Fruit fly (Drosophila melanogaster) whole organism, prepupa: ENCODE data around the gene bam.

ENCODE experiments used
- CG10669 ChIP-seq: fragments of 200-800 bp; sonication (Bioruptor generic); optimal IDR thresholded peaks from 3 replicates; lab custom pipeline; 2018; ENCODE audit warnings: missing biosample characterization, mild to moderate bottlenecking, missing genetic modification characterization, moderate library complexity
- CG11294 ChIP-seq: fragments of 200-800 bp; sonication (Bioruptor generic); IDR thresholded peaks from 2 replicates; pipeline ENCODE4 v1.3.6; 2022; ENCODE audit warnings: missing biosample characterization, missing genetic modification characterization
- CG11762 ChIP-seq: fragments of 200-800 bp; sonication (Bioruptor generic); optimal IDR thresholded peaks from 3 replicates; lab custom pipeline; 2016; ENCODE audit warnings: missing biosample characterization, missing genetic modification characterization; ENCODE audit not compliant: insufficient read depth
- CG11902 ChIP-seq: fragments of 200-800 bp; sonication (Bioruptor generic); optimal IDR thresholded peaks from 3 replicates; lab custom pipeline; 2016; ENCODE audit warnings: missing biosample characterization, missing genetic modification characterization
- CG15336 ChIP-seq: fragments of 200-800 bp; sonication (Bioruptor generic); IDR thresholded peaks from 2 replicates; pipeline ENCODE4 v1.3.6; 2022; ENCODE audit warnings: missing biosample characterization, missing genetic modification characterization
- CG1621 ChIP-seq: fragments of 200-800 bp; sonication (Bioruptor generic); optimal IDR thresholded peaks from 3 replicates; lab custom pipeline; 2018; ENCODE audit warnings: missing biosample characterization, mild to moderate bottlenecking, missing genetic modification characterization
- CG3032 ChIP-seq: fragments of 200-800 bp; optimal IDR thresholded peaks from 2 replicates; lab custom pipeline; 2019; ENCODE audit warnings: missing biosample characterization, mild to moderate bottlenecking, missing genetic modification characterization, moderate library complexity
- CG31627 ChIP-seq: fragments of 200-800 bp; sonication (Bioruptor generic); optimal IDR thresholded peaks from 3 replicates; lab custom pipeline; 2016; ENCODE audit warnings: missing biosample characterization, missing genetic modification characterization
- CG34406 ChIP-seq: fragments of 200-800 bp; sonication (Bioruptor generic); optimal IDR thresholded peaks from 3 replicates; lab custom pipeline; 2016; ENCODE audit warnings: missing biosample characterization, missing genetic modification characterization
- CG3919 ChIP-seq: fragments of 200-800 bp; sonication (Bioruptor generic); optimal IDR thresholded peaks from 3 replicates; lab custom pipeline; 2016; ENCODE audit warnings: missing biosample characterization, missing genetic modification characterization
- CG4318 ChIP-seq: fragments of 200-800 bp; sonication (Bioruptor generic); optimal IDR thresholded peaks from 3 replicates; lab custom pipeline; 2017; ENCODE audit warnings: missing biosample characterization, mild to moderate bottlenecking, missing genetic modification characterization
- CG6163 ChIP-seq: fragments of 200-800 bp; sonication (Bioruptor generic); IDR thresholded peaks from 3 replicates; pipeline ENCODE4 v1.3.6; 2022; ENCODE audit warnings: missing biosample characterization, missing genetic modification characterization
- CG6792 ChIP-seq: fragments of 200-800 bp; sonication (Bioruptor generic); optimal IDR thresholded peaks from 3 replicates; lab custom pipeline; 2016; ENCODE audit warnings: missing biosample characterization, missing genetic modification characterization
- CG6808 ChIP-seq: fragments of 200-800 bp; sonication (Bioruptor generic); optimal IDR thresholded peaks from 3 replicates; lab custom pipeline; 2017; ENCODE audit warnings: missing biosample characterization, missing genetic modification characterization, mild to moderate bottlenecking, moderate library complexity, missing genetic modification reagents
- CG6854 ChIP-seq: fragments of 200-800 bp; sonication (Bioruptor generic); optimal IDR thresholded peaks from 2 replicates; lab custom pipeline; 2017; ENCODE audit warnings: missing biosample characterization, mild to moderate bottlenecking, missing genetic modification characterization
- CG7368 ChIP-seq: fragments of 200-800 bp; sonication (Bioruptor generic); optimal IDR thresholded peaks from 3 replicates; lab custom pipeline; 2016; ENCODE audit warnings: missing biosample characterization, missing genetic modification characterization
- CG8119 ChIP-seq: fragments of 200-800 bp; sonication (Bioruptor generic); IDR thresholded peaks from 3 replicates; pipeline ENCODE4 v1.3.6; 2022; ENCODE audit warnings: missing biosample characterization, missing genetic modification characterization
- CG8319 ChIP-seq: fragments of 200-800 bp; sonication (Bioruptor generic); optimal IDR thresholded peaks from 3 replicates; lab custom pipeline; 2016; ENCODE audit warnings: missing biosample characterization, missing genetic modification characterization
- CG9139 ChIP-seq: fragments of 200-800 bp; sonication (Bioruptor generic); optimal IDR thresholded peaks from 3 replicates; lab custom pipeline; 2017; ENCODE audit warnings: missing biosample characterization, mild to moderate bottlenecking, missing genetic modification characterization
- Eip78C ChIP-seq: fragments of 200-800 bp; sonication (Bioruptor generic); peaks from one replicate; lab custom pipeline; 2016; ENCODE audit warnings: missing biosample characterization, missing genetic modification characterization
- Eip93F ChIP-seq: fragments of 200-800 bp; sonication (Bioruptor generic); optimal IDR thresholded peaks from 2 replicates; lab custom pipeline; 2016; ENCODE audit warnings: missing biosample characterization, mild to moderate bottlenecking, missing genetic modification characterization
- Ets21C ChIP-seq: fragments of 200-800 bp; sonication (Bioruptor generic); optimal IDR thresholded peaks from 3 replicates; lab custom pipeline; 2016; ENCODE audit warnings: missing biosample characterization, missing genetic modification characterization
- Ets96B ChIP-seq: fragments of 200-800 bp; optimal IDR thresholded peaks from 2 replicates; lab custom pipeline; 2019; ENCODE audit warnings: missing biosample characterization, mild to moderate bottlenecking, missing genetic modification characterization, moderate library complexity
- Gug ChIP-seq: fragments of 200-800 bp; sonication (Bioruptor generic); IDR thresholded peaks from 2 replicates; pipeline ENCODE4 v1.3.6; 2022; ENCODE audit warnings: missing biosample characterization, missing genetic modification characterization
- Hr39 ChIP-seq: fragments of 200-800 bp; sonication (Bioruptor generic); optimal IDR thresholded peaks from 2 replicates; lab custom pipeline; 2016; ENCODE audit warnings: missing biosample characterization, missing genetic modification characterization
- Hr4 ChIP-seq: fragments of 200-800 bp; sonication (Bioruptor generic); optimal IDR thresholded peaks from 3 replicates; lab custom pipeline; 2016; ENCODE audit warnings: missing biosample characterization, missing genetic modification characterization
- Met ChIP-seq: fragments of 200-800 bp; sonication (Bioruptor generic); optimal IDR thresholded peaks from 3 replicates; lab custom pipeline; 2016; ENCODE audit warnings: missing biosample characterization, missing genetic modification characterization
- OdsH ChIP-seq: fragments of 200-800 bp; sonication (Bioruptor generic); optimal IDR thresholded peaks from 3 replicates; lab custom pipeline; 2016; ENCODE audit warnings: missing biosample characterization, missing genetic modification characterization
- Sox102F ChIP-seq: fragments of 200-800 bp; sonication (Bioruptor generic); optimal IDR thresholded peaks from 2 replicates; lab custom pipeline; 2016; ENCODE audit warnings: missing biosample characterization, mild to moderate bottlenecking, missing genetic modification characterization
- Sox14 ChIP-seq: fragments of 200-800 bp; sonication (Bioruptor generic); optimal IDR thresholded peaks from 3 replicates; lab custom pipeline; 2016; ENCODE audit warnings: missing biosample characterization, missing genetic modification characterization
- Sox15 ChIP-seq: fragments of 200-800 bp; sonication (Bioruptor generic); optimal IDR thresholded peaks from 3 replicates; lab custom pipeline; 2016; ENCODE audit warnings: missing biosample characterization, missing genetic modification characterization
- achi ChIP-seq: fragments of 200-800 bp; sonication (Bioruptor generic); optimal IDR thresholded peaks from 3 replicates; lab custom pipeline; 2016; ENCODE audit warnings: missing biosample characterization, missing genetic modification characterization
- dac ChIP-seq: fragments of 200-800 bp; sonication (Bioruptor generic); optimal IDR thresholded peaks from 2 replicates; lab custom pipeline; 2017; ENCODE audit warnings: missing biosample characterization, mild to moderate bottlenecking, missing genetic modification characterization
- dsx ChIP-seq: fragments of 200-800 bp; optimal IDR thresholded peaks from 3 replicates; lab custom pipeline; 2019; ENCODE audit warnings: missing biosample characterization, mild to moderate bottlenecking, missing genetic modification characterization, moderate library complexity; ENCODE audit not compliant: poor library complexity, severe bottlenecking
- esn ChIP-seq: fragments of 200-800 bp; sonication (Bioruptor generic); optimal IDR thresholded peaks from 2 replicates; lab custom pipeline; 2016; ENCODE audit warnings: missing biosample characterization, mild to moderate bottlenecking, missing genetic modification characterization, moderate library complexity
- fd59A ChIP-seq: fragments of 200-800 bp; sonication (Bioruptor generic); optimal IDR thresholded peaks from 2 replicates; lab custom pipeline; 2017; ENCODE audit warnings: missing biosample characterization, mild to moderate bottlenecking, missing genetic modification characterization, missing genetic modification reagents
- lz ChIP-seq: fragments of 200-800 bp; sonication (Bioruptor generic); optimal IDR thresholded peaks from 3 replicates; lab custom pipeline; 2016; ENCODE audit warnings: missing biosample characterization, missing genetic modification characterization
- net ChIP-seq: fragments of 200-800 bp; sonication (Bioruptor generic); optimal IDR thresholded peaks from 3 replicates; lab custom pipeline; 2016; ENCODE audit warnings: missing biosample characterization, missing genetic modification characterization
- salr ChIP-seq, 2 experiments: fragments of 200-800 bp; sonication (Bioruptor generic); optimal IDR thresholded peaks; 3 replicates each; lab custom pipeline; 2016 to 2018; ENCODE audit warnings: missing biosample characterization in 2 of 2, missing genetic modification characterization in 2 of 2, mild to moderate bottlenecking in 1 of 2
- spab ChIP-seq: fragments of 200-800 bp; sonication (Bioruptor generic); optimal IDR thresholded peaks from 2 replicates; lab custom pipeline; 2017; ENCODE audit warnings: missing biosample characterization, mild to moderate bottlenecking, missing genetic modification characterization, missing genetic modification reagents
- svp ChIP-seq: fragments of 200-800 bp; sonication (Bioruptor generic); peaks from one replicate; lab custom pipeline; 2016; ENCODE audit warnings: missing biosample characterization, missing genetic modification characterization
- topi ChIP-seq: fragments of 200-800 bp; sonication (Bioruptor generic); optimal IDR thresholded peaks from 3 replicates; lab custom pipeline; 2016; ENCODE audit warnings: missing biosample characterization, missing genetic modification characterization
- vri ChIP-seq: fragments of 200-800 bp; sonication (Bioruptor generic); optimal IDR thresholded peaks from 3 replicates; lab custom pipeline; 2016; ENCODE audit warnings: missing biosample characterization, mild to moderate bottlenecking, missing genetic modification characterization

bam gene

DNA sequence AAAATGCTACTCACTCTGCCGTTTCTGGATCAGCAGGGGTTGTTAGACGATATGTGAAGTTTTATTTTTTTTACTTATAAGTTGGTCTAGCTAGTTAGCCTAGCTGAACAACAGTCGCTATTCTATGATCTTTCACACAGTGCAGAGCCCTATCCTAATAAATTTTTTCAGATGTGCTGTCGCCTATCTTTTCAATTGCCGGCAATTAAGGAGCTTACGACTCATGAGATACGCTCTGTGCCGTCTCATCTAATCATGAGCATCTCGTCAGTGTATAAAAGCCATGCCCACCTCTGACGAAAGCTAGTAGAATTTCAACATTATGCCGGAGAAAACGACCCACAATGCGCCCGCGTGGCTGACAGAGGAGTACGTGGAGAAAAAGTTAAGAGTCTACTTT is 25.0 kb upstream of the bam start, which contains the start of the genes CG11889 and CG11891:
Gene CG11889, plus strand, starts transcription at position 301 of the 400 bp plus-strand sequence.
Gene CG11891, plus strand, starts transcription at position 301 of the 400 bp plus-strand sequence.
- TF ChIP-seq OdsH (GFP tag; lab: Kevin White, UChicago), result no peak
- no peak for TF ChIP-seq topi (GFP tag; lab: Kevin White, UChicago)
- no peak for TF ChIP-seq CG3032 (tag; lab: Kevin White, UChicago)
- no peak for TF ChIP-seq Sox14 (GFP tag; lab: Kevin White, UChicago)
- TF ChIP-seq vri (GFP tag; lab: Kevin White, UChicago), result no peak
- no peak for TF ChIP-seq CG11902
- no peak for TF ChIP-seq Eip93F (GFP tag; lab: Kevin White, UChicago)
- no peak for TF ChIP-seq CG8119

DNA sequence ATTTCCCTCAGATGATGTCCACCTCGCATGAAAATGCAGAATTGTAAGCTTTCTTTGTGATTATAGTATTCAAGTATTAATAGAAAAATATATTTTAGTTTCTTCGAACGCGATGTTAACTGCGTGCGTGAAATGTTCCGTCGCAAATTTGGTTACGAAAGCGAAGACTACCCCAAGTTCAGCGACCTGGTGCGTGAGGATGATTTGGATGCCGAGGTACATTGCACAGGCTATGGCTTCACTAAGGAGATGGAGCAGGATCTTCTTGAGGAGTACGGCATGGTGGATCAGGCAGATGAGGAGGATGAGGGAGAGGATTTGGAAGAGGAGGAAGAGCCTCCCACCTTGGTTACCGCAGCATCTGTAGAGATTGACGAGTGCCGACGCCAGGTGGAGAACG is 21.8 kb upstream of the bam start:
- TF ChIP-seq CG6792 (GFP tag; lab: Kevin White, UChicago), result no peak
- TF ChIP-seq topi (GFP tag; lab: Kevin White, UChicago), result no peak
- TF ChIP-seq CG4318 (GFP tag; lab: Kevin White, UChicago), result no peak

- TF ChIP-seq achi (GFP tag; lab: Kevin White, UChicago) (peak; percentile 45), dac (no peak), CG15336 (peak; percentile 31; the same call in 1 of the 2 replicates), CG1621 (peak; percentile 33), esn (GFP tag; lab: Kevin White, UChicago) (no peak)
Observed at dm6 chr3R:25265589-25266201, 20.8 kb upstream of the bam start, which contains the start of the genes GlnRS and RIOK2. Gene GlnRS (minus strand): TSS chr3R:25265721. Gene RIOK2 (plus strand): TSS chr3R:25265844.

- peak; percentile 77 for TF ChIP-seq lz (GFP tag; lab: Kevin White, UChicago)
- TF ChIP-seq Hr4, result no peak
- no peak for TF ChIP-seq Met (GFP tag; lab: Kevin White, UChicago)
- TF ChIP-seq CG1621, result peak; percentile 44
- TF ChIP-seq CG6792 (GFP tag; lab: Kevin White, UChicago), result no peak
- TF ChIP-seq esn (GFP tag; lab: Kevin White, UChicago), result peak; percentile 78
- peak; percentile 44; the same call in 2 of the 3 replicates for TF ChIP-seq CG8119
- no peak for TF ChIP-seq topi (GFP tag; lab: Kevin White, UChicago)
- TF ChIP-seq CG4318 (GFP tag; lab: Kevin White, UChicago), result no peak
- TF ChIP-seq CG11762 (GFP tag; lab: Kevin White, UChicago), result no peak
- no peak for TF ChIP-seq CG8319 (GFP tag; lab: Kevin White, UChicago)
- TF ChIP-seq net, result no peak
- no peak for TF ChIP-seq fd59A
- TF ChIP-seq Sox102F (GFP tag; lab: Kevin White, UChicago), result no peak
- TF ChIP-seq CG6163, result peak; percentile 58; the same call in 1 of the 3 replicates
- no peak for TF ChIP-seq Ets21C (GFP tag; lab: Kevin White, UChicago)
- peak; percentile 73 for TF ChIP-seq CG31627 (GFP tag; lab: Kevin White, UChicago)
- no peak for TF ChIP-seq salr (GFP tag; optimal IDR thresholded peaks at IDR 0.05; lab: Kevin White, UChicago)
- TF ChIP-seq CG6808 (GFP tag; lab: Kevin White, UChicago), result no peak
- peak; percentile 58 for TF ChIP-seq CG3032 (tag; lab: Kevin White, UChicago)
- no peak for TF ChIP-seq Hr39
- TF ChIP-seq Ets96B (tag; lab: Kevin White, UChicago), result peak; percentile 53
- TF ChIP-seq CG9139 (GFP tag; lab: Kevin White, UChicago), result no peak
- no peak for TF ChIP-seq CG3919
- TF ChIP-seq CG10669 (GFP tag; lab: Kevin White, UChicago), result no peak
- no peak for TF ChIP-seq CG6854 (GFP tag; lab: Kevin White, UChicago)
- TF ChIP-seq svp, result peak; percentile 95
- no peak for TF ChIP-seq CG34406 (GFP tag; lab: Kevin White, UChicago)
- TF ChIP-seq spab (GFP tag; lab: Kevin White, UChicago), result no peak
- peak; percentile 60 for TF ChIP-seq Eip93F (GFP tag; lab: Kevin White, UChicago)
- 0 out of 2 replicates have a peak, but pooled peaks have one; percentile 43 for TF ChIP-seq CG15336
- TF ChIP-seq CG11294 (GFP tag; lab: Robert Waterston, UW), result peak; percentile 28; the same call in 1 of the 2 replicates
- TF ChIP-seq vri (GFP tag; lab: Kevin White, UChicago), result peak; percentile 94
- peak; percentile 65 for TF ChIP-seq Gug (GFP tag; lab: Robert Waterston, UW)
- TF ChIP-seq CG7368 (GFP tag; lab: Kevin White, UChicago), result no peak
- TF ChIP-seq Sox15 (GFP tag; lab: Kevin White, UChicago), result peak; percentile 13
- TF ChIP-seq Eip78C, result no peak
- peak; percentile 37 for TF ChIP-seq dsx (GFP tag; lab: Kevin White, UChicago)
Observed at dm6 chr3R:25262322-25262761, 17.4 kb upstream of the bam start, which contains the start of the genes Kdsr and CG11858. Gene Kdsr (minus strand): TSS chr3R:25262498. Gene CG11858 (plus strand): TSS chr3R:25262741.
